Worm (Caenorhabditis elegans): ENCODE measurements around the gene C23G10.7.

C23G10.7 gene

ce11 chrIII:6173020-6173597, 25.1 kb downstream of the C23G10.7 start, which contains the start of the genes abcf-3 and F42A10.5 (continued):
- TF ChIP-seq pbrm-1 (GFP tag; IDR thresholded peaks at IDR 0.05), result peak; percentile 41; the same call in 1 of the 2 replicates
- no peak for TF ChIP-seq ztf-28 (GFP tag; IDR thresholded peaks at IDR 0.05)
- TF ChIP-seq hrde-1 (tag; optimal IDR thresholded peaks at IDR 0.05; ENCODE audit: borderline replicate concordance), result no peak
- TF ChIP-seq chd-7 (tag; optimal IDR thresholded peaks at IDR 0.05), result no peak
- no peak for TF ChIP-seq nfya-2 (GFP tag; IDR thresholded peaks at IDR 0.05)
- TF ChIP-seq ekl-4 (GFP tag; IDR thresholded peaks at IDR 0.05), result no peak
- TF ChIP-seq Y79H2A.3 (GFP tag; conservative IDR thresholded peaks at IDR 0.05), result no peak
- TF ChIP-seq snpc-1.1 (tag; optimal IDR thresholded peaks at IDR 0.05; ENCODE audit: insufficient read depth), result no peak
- no peak for TF ChIP-seq zfh-2 (GFP tag; conservative IDR thresholded peaks at IDR 0.05)
- no peak for TF ChIP-seq nhr-120 (GFP tag; IDR thresholded peaks at IDR 0.05)
- no peak for TF ChIP-seq unc-130 (GFP tag; optimal IDR thresholded peaks at IDR 0.05)
- peak; percentile 67 for TF ChIP-seq snpc-1.3 (tag; optimal IDR thresholded peaks at IDR 0.05; ENCODE audit: insufficient read depth)
- TF ChIP-seq attf-5 (GFP tag; optimal IDR thresholded peaks at IDR 0.05), result peak; percentile 33
- TF ChIP-seq F37B4.10 (GFP tag; IDR thresholded peaks at IDR 0.05), result no peak
- TF ChIP-seq hmg-20 (GFP tag; IDR thresholded peaks at IDR 0.05), result no peak
- no peak for TF ChIP-seq Y95B8A.8 (GFP tag; IDR thresholded peaks at IDR 0.05)
- TF ChIP-seq fkh-3 (tag; optimal IDR thresholded peaks at IDR 0.05), result no peak
- peak; percentile 94 for TF ChIP-seq ztf-18 (tag; optimal IDR thresholded peaks at IDR 0.05)
- no peak for TF ChIP-seq tbx-9 (tag; optimal IDR thresholded peaks at IDR 0.05; ENCODE audit: borderline replicate concordance)
- peak; percentile 47 for TF ChIP-seq lsl-1 (GFP tag; optimal IDR thresholded peaks at IDR 0.05)
- TF ChIP-seq die-1 (tag; optimal IDR thresholded peaks at IDR 0.05), result no peak
- no peak for TF ChIP-seq F10E7.11 (tag; optimal IDR thresholded peaks at IDR 0.05)
- TF ChIP-seq hlh-12 (tag; optimal IDR thresholded peaks at IDR 0.05), result no peak
- no peak for TF ChIP-seq sea-2 (GFP tag; IDR thresholded peaks at IDR 0.05)
- TF ChIP-seq T26A5.8 (tag; optimal IDR thresholded peaks at IDR 0.05), result no peak
- TF ChIP-seq nhr-179 (tag; optimal IDR thresholded peaks at IDR 0.05), result no peak
- no peak for TF ChIP-seq mxl-1 (tag; optimal IDR thresholded peaks at IDR 0.05)
- TF ChIP-seq Y67H2A.10 (GFP tag; conservative IDR thresholded peaks at IDR 0.05), result no peak
- peak; percentile 41; the same call in 1 of the 2 replicates for TF ChIP-seq D2030.7 (GFP tag; IDR thresholded peaks at IDR 0.05)
- TF ChIP-seq madf-6 (GFP tag; IDR thresholded peaks at IDR 0.05), result peak; percentile 55; the same call in 1 of the 2 replicates
- TF ChIP-seq rec-8 (tag; optimal IDR thresholded peaks at IDR 0.05), result no peak
- no peak for TF ChIP-seq bed-1 (GFP tag; IDR thresholded peaks at IDR 0.05)
- no peak for TF ChIP-seq madf-3 (GFP tag; IDR thresholded peaks at IDR 0.05)
- no peak for TF ChIP-seq K12H6.12 (tag; optimal IDR thresholded peaks at IDR 0.05)
- TF ChIP-seq ceh-79 (tag; optimal IDR thresholded peaks at IDR 0.05), result no peak
- no peak for TF ChIP-seq akir-1 (GFP tag; optimal IDR thresholded peaks at IDR 0.05)
- TF ChIP-seq C17E4.6 (GFP tag; IDR thresholded peaks at IDR 0.05), result no peak
- no peak for TF ChIP-seq madf-10 (tag; optimal IDR thresholded peaks at IDR 0.05)
- TF ChIP-seq nhr-90 (tag; optimal IDR thresholded peaks at IDR 0.05), result no peak
- TF ChIP-seq ama-1 (optimal IDR thresholded peaks at IDR 0.05), result no peak
- no peak for TF ChIP-seq ama-1 (GFP tag; optimal IDR thresholded peaks at IDR 0.05)
- peak in 1 of 2 experiments; percentile 56 for TF ChIP-seq let-607 (tag; optimal IDR thresholded peaks at IDR 0.05)
- TF ChIP-seq ztf-6 (GFP tag; IDR thresholded peaks at IDR 0.05), result no peak
- peak; percentile 66 for TF ChIP-seq mcd-1 (GFP tag; IDR thresholded peaks at IDR 0.05)
- 0 out of 2 replicates have a peak, but pooled peaks have one; percentile 58 for TF ChIP-seq Y53G8AR.9 (GFP tag; conservative IDR thresholded peaks at IDR 0.05)
- TF ChIP-seq sptf-2 (GFP tag; optimal IDR thresholded peaks at IDR 0.05), result no peak
- no peak for TF ChIP-seq ztf-25 (GFP tag; IDR thresholded peaks at IDR 0.05)
- no peak for TF ChIP-seq ZK185.1 (tag; optimal IDR thresholded peaks at IDR 0.05; ENCODE audit: poor library complexity, severe bottlenecking)

All from whole organism, young adult.